Worm (Caenorhabditis elegans) whole organism, L2 larva: ENCODE results near the gene srw-19.
"Not testable (repeated sequence)": the region's sequence is repeated elsewhere in the genome, so short reads cannot be mapped to it uniquely, and the experiment has no call there.

Source experiments
- F13H6.1 ChIP-seq: sonication (generic microtip); optimal IDR thresholded peaks from 2 replicates; lab custom pipeline; 2016; ENCODE audit warnings: missing genetic modification characterization, missing compliant biosample characterization
- Y55F3AM.14 ChIP-seq: fragments of 200-800 bp; sonication (Bioruptor generic); optimal IDR thresholded peaks from 2 replicates; lab custom pipeline; 2018; ENCODE audit warnings: mild to moderate bottlenecking, missing genetic modification characterization, missing compliant biosample characterization
- ZK546.5 ChIP-seq: sonication (generic microtip); optimal IDR thresholded peaks from 2 replicates; lab custom pipeline; 2017; ENCODE audit warnings: missing biosample characterization, missing genetic modification characterization
- alr-1 ChIP-seq: fragments of 150-350 bp; optimal IDR thresholded peaks from 2 replicates; lab custom pipeline; 2014; ENCODE audit warnings: missing biosample characterization, missing genetic modification characterization
- aly-2 ChIP-seq: fragments of 150-350 bp; optimal IDR thresholded peaks from 2 replicates; lab custom pipeline; 2014; ENCODE audit warnings: missing biosample characterization, missing genetic modification characterization
- ama-1 ChIP-seq: fragments of 150-350 bp; optimal IDR thresholded peaks from 2 replicates; lab custom pipeline; 2018; ENCODE audit warnings: inconsistent platforms
- ceh-82 ChIP-seq: fragments of 150-350 bp; optimal IDR thresholded peaks from 2 replicates; lab custom pipeline; 2014; ENCODE audit warnings: missing biosample characterization, missing genetic modification characterization
- dmd-4 ChIP-seq: sonication (generic microtip); optimal IDR thresholded peaks from 2 replicates; lab custom pipeline; 2017; ENCODE audit warnings: missing biosample characterization, missing genetic modification characterization
- elt-1 ChIP-seq: fragments of 150-350 bp; optimal IDR thresholded peaks from 2 replicates; lab custom pipeline; 2014; ENCODE audit warnings: missing biosample characterization, missing genetic modification characterization
- elt-3 ChIP-seq: sonication (generic microtip); optimal IDR thresholded peaks from 2 replicates; lab custom pipeline; 2017; ENCODE audit warnings: missing biosample characterization, missing genetic modification characterization
- fos-1 ChIP-seq: fragments of 150-350 bp; optimal IDR thresholded peaks from 2 replicates; lab custom pipeline; 2014; ENCODE audit warnings: missing biosample characterization, missing genetic modification characterization
- lin-39 ChIP-seq: fragments of 150-350 bp; optimal IDR thresholded peaks from 2 replicates; lab custom pipeline; 2014; ENCODE audit warnings: missing biosample characterization, missing genetic modification reagents, missing genetic modification characterization
- lsy-2 ChIP-seq, 2 experiments: fragments of 150-350 bp in 1 of 2; sonication (generic microtip) in 1 of 2; optimal IDR thresholded peaks; 2 replicates each; lab custom pipeline; 2014 to 2017; ENCODE audit warnings: missing biosample characterization in 2 of 2, missing genetic modification characterization in 2 of 2
- mab-5 ChIP-seq: fragments of 150-350 bp; optimal IDR thresholded peaks from 2 replicates; lab custom pipeline; 2014; ENCODE audit warnings: missing biosample characterization, missing genetic modification characterization
- mbf-1 ChIP-seq: sonication (generic microtip); optimal IDR thresholded peaks from 2 replicates; lab custom pipeline; 2017; ENCODE audit warnings: missing biosample characterization, missing genetic modification characterization
- mdl-1 ChIP-seq, 2 experiments: fragments of 150-350 bp in 1 of 2; sonication (generic microtip) in 1 of 2; optimal IDR thresholded peaks; 2 replicates each; lab custom pipeline; 2017; ENCODE audit warnings: missing biosample characterization in 2 of 2, missing genetic modification characterization in 2 of 2
- nhr-10 ChIP-seq: sonication (generic microtip); optimal IDR thresholded peaks from 2 replicates; lab custom pipeline; 2017; ENCODE audit warnings: missing biosample characterization, missing genetic modification characterization
- nhr-11 ChIP-seq: fragments of 150-350 bp; optimal IDR thresholded peaks from 2 replicates; lab custom pipeline; 2014; ENCODE audit warnings: missing biosample characterization, missing genetic modification characterization
- nhr-129 ChIP-seq: fragments of 150-350 bp; optimal IDR thresholded peaks from 2 replicates; lab custom pipeline; 2014; ENCODE audit warnings: missing biosample characterization, missing genetic modification characterization
- nhr-23 ChIP-seq: fragments of 150-350 bp; optimal IDR thresholded peaks from 2 replicates; lab custom pipeline; 2014; ENCODE audit warnings: missing biosample characterization, missing genetic modification reagents, missing genetic modification characterization
- nhr-237 ChIP-seq: fragments of 150-350 bp; optimal IDR thresholded peaks from 2 replicates; lab custom pipeline; 2014; ENCODE audit warnings: missing biosample characterization, missing genetic modification characterization
- nhr-25 ChIP-seq: fragments of 150-350 bp; sonication (generic microtip); optimal IDR thresholded peaks from 3 replicates; lab custom pipeline; 2014; ENCODE audit warnings: missing biosample characterization, missing genetic modification characterization
- nhr-77 ChIP-seq: fragments of 150-350 bp; optimal IDR thresholded peaks from 2 replicates; lab custom pipeline; 2014; ENCODE audit warnings: missing biosample characterization, missing genetic modification characterization
- sma-3 ChIP-seq: sonication (generic microtip); optimal IDR thresholded peaks from 2 replicates; lab custom pipeline; 2016; ENCODE audit warnings: missing genetic modification reagents, missing genetic modification characterization, missing compliant biosample characterization
- sma-9 ChIP-seq, 2 experiments: fragments of 150-350 bp in 1 of 2; sonication (generic microtip) in 1 of 2; optimal IDR thresholded peaks; 2 replicates each; lab custom pipeline; 2014 to 2016; ENCODE audit warnings: missing genetic modification characterization in 2 of 2, mild to moderate bottlenecking in 1 of 2, missing biosample characterization in 1 of 2, missing compliant biosample characterization in 1 of 2, missing genetic modification reagents in 1 of 2, moderate library complexity in 1 of 2
- snpc-4 ChIP-seq: fragments of 150-350 bp; optimal IDR thresholded peaks from 2 replicates; lab custom pipeline; 2014; ENCODE audit warnings: missing biosample characterization, missing genetic modification characterization
- unc-39 ChIP-seq: fragments of 150-350 bp; optimal IDR thresholded peaks from 2 replicates; lab custom pipeline; 2014; ENCODE audit warnings: missing biosample characterization, missing genetic modification characterization
- unc-55 ChIP-seq: fragments of 150-350 bp; sonication (generic microtip); optimal IDR thresholded peaks from 3 replicates; lab custom pipeline; 2014; ENCODE audit warnings: missing biosample characterization, missing genetic modification reagents, missing genetic modification characterization
- unc-62 ChIP-seq: fragments of 150-350 bp; optimal IDR thresholded peaks from 2 replicates; lab custom pipeline; 2014; ENCODE audit warnings: missing biosample characterization, missing genetic modification reagents, missing genetic modification characterization
- zag-1 ChIP-seq: fragments of 150-350 bp; optimal IDR thresholded peaks from 2 replicates; lab custom pipeline; 2014; ENCODE audit warnings: missing biosample characterization, missing genetic modification characterization
- ztf-1 ChIP-seq: fragments of 200-800 bp; sonication (Bioruptor generic); conservative IDR thresholded peaks from 2 replicates; pipeline ENCODE4 v1.3.6; 2022; ENCODE audit warnings: missing genetic modification characterization, missing compliant biosample characterization
- ztf-11 ChIP-seq: sonication (generic microtip); optimal IDR thresholded peaks from 2 replicates; lab custom pipeline; 2017; ENCODE audit warnings: missing biosample characterization, missing genetic modification characterization

The srw-19 gene

DNA sequence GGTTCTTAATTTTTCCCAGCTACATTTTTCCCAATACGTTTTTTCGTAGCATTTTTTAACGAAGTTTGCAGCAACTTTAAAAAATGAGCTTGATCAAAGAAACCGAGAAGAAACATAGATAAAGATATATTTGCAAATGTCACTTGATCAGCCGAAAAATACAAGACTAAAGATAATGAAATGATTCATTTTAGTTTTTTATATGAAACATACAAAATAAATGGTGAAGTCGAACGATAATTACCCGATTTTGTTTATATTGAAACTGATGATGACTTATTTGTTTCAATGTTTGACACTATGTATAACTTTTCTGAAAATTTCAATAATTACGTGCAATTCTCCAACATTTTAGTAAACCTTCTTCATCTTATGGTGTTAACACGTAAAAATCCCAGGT is 12.9 kb downstream of the srw-19 start, which contains the start of gene srw-22:
Gene srw-22 (plus strand): TSS at position 301 of the 400 bp plus-strand sequence.
- TF ChIP-seq Y55F3AM.14: no peak
- TF ChIP-seq lsy-2 (tag; optimal IDR thresholded peaks at IDR 0.05; lab: Kevin White, UChicago): no peak
- TF ChIP-seq nhr-129 (tag; lab: Kevin White, UChicago): no peak
- TF ChIP-seq mdl-1 (tag; optimal IDR thresholded peaks at IDR 0.05; lab: Kevin White, UChicago): no peak
- TF ChIP-seq sma-9 (GFP tag; optimal IDR thresholded peaks at IDR 0.05; lab: Kevin White, UChicago): no peak
- no peak for TF ChIP-seq sma-9 (tag; optimal IDR thresholded peaks at IDR 0.05; lab: Kevin White, UChicago)
- no peak for TF ChIP-seq ceh-82 (tag; lab: Kevin White, UChicago)
- TF ChIP-seq nhr-25 (tag; lab: Kevin White, UChicago): no peak
- TF ChIP-seq dmd-4: no peak
- no peak for TF ChIP-seq nhr-77 (tag; lab: Kevin White, UChicago)
- no peak for TF ChIP-seq unc-62
- no peak for TF ChIP-seq lin-39 (tag; lab: Kevin White, UChicago)
- TF ChIP-seq fos-1 (tag; lab: Kevin White, UChicago): no peak
- TF ChIP-seq, all 48 proteins: peak for 0

DNA sequence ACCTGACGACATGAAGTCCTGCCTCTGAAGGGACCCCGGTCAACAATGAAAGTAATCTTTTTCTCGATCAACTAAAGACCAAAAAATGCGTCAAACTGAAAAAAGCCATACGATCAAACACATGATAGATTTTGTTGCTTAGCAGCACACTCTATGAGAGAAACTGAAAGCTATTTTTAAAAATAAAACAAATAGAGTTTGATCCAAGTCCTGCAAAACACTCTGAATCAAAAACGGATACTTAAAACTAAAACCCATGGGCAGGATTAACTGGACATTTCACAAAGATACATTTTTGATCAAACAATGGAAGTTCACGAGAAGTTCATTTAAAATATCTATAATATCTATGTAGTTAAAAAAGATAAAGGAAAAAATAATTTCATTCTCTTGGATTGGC is 13.8 kb downstream of the srw-19 start, which contains the start of gene T10H4.13:
Gene T10H4.13 (minus strand): TSS at position 101 of the 400 bp plus-strand sequence.
- TF ChIP-seq dmd-4 (no peak), mab-5 (tag; lab: Kevin White, UChicago) (no peak), nhr-10 (tag; lab: Kevin White, UChicago) (no peak), mdl-1 (tag; optimal IDR thresholded peaks at IDR 0.05; lab: Kevin White, UChicago) (no peak), nhr-77 (tag; lab: Kevin White, UChicago) (no peak), unc-55 (no peak), unc-39 (tag; lab: Kevin White, UChicago) (no peak), F13H6.1 (tag; lab: Kevin White, UChicago) (no peak), aly-2 (tag; lab: Kevin White, UChicago) (no peak), sma-9 (GFP tag; optimal IDR thresholded peaks at IDR 0.05; lab: Kevin White, UChicago) (no peak), sma-9 (tag; optimal IDR thresholded peaks at IDR 0.05; lab: Kevin White, UChicago) (no peak), ceh-82 (tag; lab: Kevin White, UChicago) (no peak), snpc-4 (no peak), mbf-1 (tag; lab: Kevin White, UChicago) (no peak), ztf-1 (GFP tag; lab: Robert Waterston, UW) (no peak)

DNA sequence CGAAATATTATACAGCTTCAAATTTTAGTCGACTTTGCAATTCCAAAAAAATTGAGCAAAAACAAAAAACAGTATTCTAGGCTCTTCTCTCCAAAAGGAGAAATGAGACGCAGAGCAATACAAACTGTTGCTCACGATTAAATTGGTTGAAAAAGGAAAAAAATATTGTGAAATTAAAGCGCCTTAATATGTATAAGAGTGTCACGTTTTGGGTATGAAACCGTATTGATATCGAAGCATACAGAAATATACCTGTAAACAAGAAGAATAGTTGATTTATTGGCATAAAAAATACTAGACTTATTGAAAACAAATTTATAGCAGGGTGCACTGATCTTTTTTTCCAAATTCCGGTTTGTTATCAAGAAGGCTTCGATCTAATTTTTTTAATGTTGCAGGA is 15.4 kb downstream of the srw-19 start, which contains the start of gene M01B2.13:
Gene M01B2.13 (minus strand): TSS at position 101 of the 400 bp plus-strand sequence.
- TF ChIP-seq mab-5 (tag; lab: Kevin White, UChicago) (no peak), ama-1 (lab: Kevin White, UChicago) (no peak), ztf-11 (no peak), zag-1 (tag; lab: Kevin White, UChicago) (no peak), unc-62 (no peak), nhr-237 (tag; lab: Kevin White, UChicago) (no peak), elt-1 (tag; lab: Kevin White, UChicago) (no peak), lsy-2 (tag; optimal IDR thresholded peaks at IDR 0.05; lab: Kevin White, UChicago) (no peak), nhr-11 (no peak), unc-55 (no peak), sma-3 (no peak), alr-1 (tag; lab: Kevin White, UChicago) (no peak), ZK546.5 (tag; lab: Kevin White, UChicago) (no peak), snpc-4 (no peak)

DNA sequence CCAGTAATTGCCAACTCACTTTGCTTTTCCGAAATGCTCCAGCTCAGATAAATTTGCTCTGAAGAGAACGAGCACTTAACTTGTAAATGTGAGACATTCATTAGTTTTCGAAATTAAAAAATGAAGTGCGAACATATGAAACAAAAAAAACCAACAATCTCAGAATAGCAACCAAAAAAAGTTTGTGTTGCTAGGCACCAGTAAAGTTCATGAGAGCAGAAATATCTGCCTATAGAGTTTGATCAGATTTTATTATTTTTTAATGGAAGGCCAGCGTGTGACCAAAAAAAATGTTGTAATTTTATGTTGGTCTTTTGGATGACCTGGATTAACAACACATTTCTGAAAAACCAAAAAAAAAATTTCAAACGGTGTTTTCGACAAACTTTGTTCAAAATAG is 17.0 kb downstream of the srw-19 start, which contains the start of gene M01B2.12:
Gene M01B2.12 (minus strand): TSS at position 101 of the 400 bp plus-strand sequence.
- TF ChIP-seq nhr-237 (tag; lab: Kevin White, UChicago): no peak

DNA sequence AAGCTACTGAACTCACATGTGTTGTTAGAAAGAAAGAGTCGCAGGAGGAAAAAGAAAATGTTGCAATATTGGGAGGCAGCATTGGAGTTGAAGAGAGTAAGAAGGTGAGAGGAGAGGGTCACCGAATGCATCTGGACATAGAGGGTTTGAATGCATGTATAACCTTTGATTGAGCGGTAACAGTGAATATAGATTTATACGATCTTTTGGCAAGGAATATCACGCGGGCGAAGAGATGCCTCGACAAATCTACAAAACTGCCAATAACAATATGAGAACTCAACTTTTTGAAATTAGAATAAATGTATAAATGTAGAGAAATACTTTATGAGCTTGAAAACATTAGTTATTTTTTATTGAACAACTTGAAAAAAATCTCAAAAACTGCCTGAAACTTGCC is 18.8 kb downstream of the srw-19 start, which contains the start of gene M01B2.10:
Gene M01B2.10 (minus strand): TSS at position 101 of the 400 bp plus-strand sequence.
- not testable (repeated sequence) for TF ChIP-seq elt-3, nhr-10, lin-39 (tag; lab: Kevin White, UChicago)
- TF ChIP-seq, all 48 proteins: peak for 0; not testable (repeated sequence) for 48

DNA sequence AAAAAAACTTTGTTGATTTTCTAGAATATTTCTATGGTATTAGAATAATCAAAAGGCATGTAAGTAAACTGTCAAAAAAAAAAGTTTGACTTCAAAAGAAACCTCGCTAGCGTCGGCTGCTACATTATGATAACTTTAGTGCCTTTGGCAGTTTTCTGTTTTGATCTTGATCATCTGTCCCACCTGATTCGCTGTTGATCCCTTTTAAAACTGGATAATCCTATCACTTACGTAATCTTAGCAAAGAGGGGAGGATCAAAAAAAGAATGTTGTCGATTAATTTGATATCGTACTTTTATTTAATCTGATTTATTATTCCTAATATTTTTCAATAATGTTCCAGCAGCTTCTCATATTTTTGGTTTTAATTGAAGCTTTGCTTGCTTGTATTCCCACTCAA is 21.3 kb downstream of the srw-19 start, which contains the start of gene M01B2.8:
Gene M01B2.8 (plus strand): TSS at position 301 of the 400 bp plus-strand sequence.
- no peak for TF ChIP-seq mdl-1 (tag; optimal IDR thresholded peaks at IDR 0.05; lab: Kevin White, UChicago)
- TF ChIP-seq lsy-2 (tag; optimal IDR thresholded peaks at IDR 0.05; lab: Kevin White, UChicago): no peak
- TF ChIP-seq fos-1 (tag; lab: Kevin White, UChicago): no peak
- no peak for TF ChIP-seq unc-39 (tag; lab: Kevin White, UChicago)
- TF ChIP-seq nhr-23 (tag; lab: Kevin White, UChicago): no peak
